Fruit fly (Drosophila melanogaster) whole organism, embryonic: Measurements from ENCODE around the gene Ldh.

Source experiments
- Atf6 ChIP-seq: fragments of 200-800 bp; sonication (Bioruptor generic); IDR thresholded peaks from 2 replicates; pipeline ENCODE4 v1.3.6; 2022; ENCODE audit warnings: missing biosample characterization, missing genetic modification characterization
- B-H2 ChIP-seq: fragments of 200-800 bp; sonication (Bioruptor generic); optimal IDR thresholded peaks from 2 replicates; lab custom pipeline; 2018; ENCODE audit warnings: missing biosample characterization, mild to moderate bottlenecking, missing genetic modification characterization
- CG10654 ChIP-seq: fragments of 200-800 bp; sonication (Bioruptor generic); optimal IDR thresholded peaks from 2 replicates; lab custom pipeline; 2016; ENCODE audit warnings: missing biosample characterization, missing genetic modification characterization
- CG12659 ChIP-seq: fragments of 200-800 bp; sonication (Bioruptor generic); optimal IDR thresholded peaks from 3 replicates; lab custom pipeline; 2017; ENCODE audit warnings: mild to moderate bottlenecking, missing biosample characterization, missing genetic modification reagents, missing genetic modification characterization
- CG14667 ChIP-seq: fragments of 200-800 bp; sonication (Bioruptor generic); IDR thresholded peaks from 2 replicates; pipeline ENCODE4 v1.3.6; 2022; ENCODE audit warnings: missing biosample characterization, missing genetic modification characterization
- CG15514 ChIP-seq: fragments of 200-800 bp; sonication (Bioruptor generic); optimal IDR thresholded peaks from 3 replicates; lab custom pipeline; 2017; ENCODE audit warnings: missing biosample characterization, missing genetic modification characterization, mild to moderate bottlenecking, moderate library complexity, missing genetic modification reagents
- CG17802 ChIP-seq: fragments of 200-800 bp; sonication (Bioruptor generic); optimal IDR thresholded peaks from 2 replicates; lab custom pipeline; 2018; ENCODE audit warnings: missing biosample characterization, mild to moderate bottlenecking, missing genetic modification characterization, moderate library complexity
- CG18764 ChIP-seq: fragments of 200-800 bp; sonication (Bioruptor generic); optimal IDR thresholded peaks from 3 replicates; lab custom pipeline; 2016; ENCODE audit warnings: missing biosample characterization, missing genetic modification characterization
- CG2678 ChIP-seq: fragments of 200-800 bp; sonication (Bioruptor generic); optimal IDR thresholded peaks from 3 replicates; lab custom pipeline; 2019; ENCODE audit warnings: missing biosample characterization, mild to moderate bottlenecking, missing genetic modification characterization, moderate library complexity
- CG2712 ChIP-seq: fragments of 200-800 bp; optimal IDR thresholded peaks from 3 replicates; lab custom pipeline; 2019; ENCODE audit warnings: missing biosample characterization, mild to moderate bottlenecking, missing genetic modification characterization, moderate library complexity
- CG2875 ChIP-seq: fragments of 200-800 bp; sonication (Bioruptor generic); optimal IDR thresholded peaks from 2 replicates; lab custom pipeline; 2017; ENCODE audit warnings: missing biosample characterization, mild to moderate bottlenecking, missing genetic modification characterization, missing genetic modification reagents
- CG31224 ChIP-seq: fragments of 200-800 bp; sonication (Bioruptor generic); IDR thresholded peaks from 2 replicates; pipeline ENCODE4 v1.3.6; 2022; ENCODE audit warnings: missing biosample characterization, missing genetic modification characterization
- CG31441 ChIP-seq: fragments of 200-800 bp; sonication (Bioruptor generic); IDR thresholded peaks from 2 replicates; pipeline ENCODE4 v1.3.6; 2022; ENCODE audit warnings: missing biosample characterization, missing genetic modification characterization
- CG42726 ChIP-seq: fragments of 200-800 bp; sonication (Bioruptor generic); IDR thresholded peaks from 2 replicates; pipeline ENCODE4 v1.3.6; 2022; ENCODE audit warnings: missing biosample characterization, missing genetic modification characterization; ENCODE audit not compliant: partially characterized antibody
- CG4328 ChIP-seq: fragments of 200-800 bp; sonication (Bioruptor generic); optimal IDR thresholded peaks from 3 replicates; lab custom pipeline; 2017; ENCODE audit warnings: missing biosample characterization, missing genetic modification reagents, missing genetic modification characterization
- CG6791 ChIP-seq: fragments of 200-800 bp; sonication (Bioruptor generic); IDR thresholded peaks from 3 replicates; pipeline ENCODE4 v1.3.6; 2022; ENCODE audit warnings: missing biosample characterization, missing genetic modification characterization; ENCODE audit not compliant: partially characterized antibody
- CG7745 ChIP-seq: fragments of 200-800 bp; sonication (Bioruptor generic); optimal IDR thresholded peaks from 2 replicates; lab custom pipeline; 2018; ENCODE audit warnings: missing biosample characterization, mild to moderate bottlenecking, missing genetic modification characterization, moderate library complexity
- CG8089 ChIP-seq: fragments of 200-800 bp; sonication (Bioruptor generic); optimal IDR thresholded peaks from 3 replicates; lab custom pipeline; 2016; ENCODE audit warnings: missing biosample characterization, missing genetic modification characterization
- CG9932 ChIP-seq: fragments of 200-800 bp; sonication (Bioruptor generic); IDR thresholded peaks from 2 replicates; pipeline ENCODE4 v1.3.6; 2022; ENCODE audit warnings: missing biosample characterization, missing genetic modification characterization
- CTCF ChIP-seq: fragments of 200-800 bp; sonication (Bioruptor generic); optimal IDR thresholded peaks from 2 replicates; lab custom pipeline; 2017; ENCODE audit warnings: missing biosample characterization, mild to moderate bottlenecking, missing genetic modification characterization, moderate library complexity
- CkIIα-i1 ChIP-seq: fragments of 200-800 bp; sonication (Bioruptor generic); IDR thresholded peaks from 2 replicates; pipeline ENCODE4 v1.3.6; 2022; ENCODE audit warnings: missing biosample characterization, missing genetic modification characterization
- D19A ChIP-seq: fragments of 200-800 bp; optimal IDR thresholded peaks from 3 replicates; lab custom pipeline; 2019; ENCODE audit warnings: missing biosample characterization, mild to moderate bottlenecking, missing genetic modification characterization, moderate library complexity
- Deaf1 ChIP-seq: fragments of 200-800 bp; optimal IDR thresholded peaks from 3 replicates; lab custom pipeline; 2019; ENCODE audit warnings: missing biosample characterization, mild to moderate bottlenecking, missing genetic modification characterization, moderate library complexity
- Doc2 ChIP-seq: fragments of 200-800 bp; sonication (Bioruptor generic); IDR thresholded peaks from 2 replicates; pipeline ENCODE4 v1.3.6; 2022; ENCODE audit warnings: missing biosample characterization, missing genetic modification characterization
- E2f1 ChIP-seq: fragments of 200-800 bp; sonication (Bioruptor generic); IDR thresholded peaks from 2 replicates; pipeline ENCODE4 v1.3.6; 2022; ENCODE audit warnings: missing biosample characterization, missing genetic modification characterization
- Fer3 ChIP-seq: fragments of 200-800 bp; sonication (Bioruptor generic); optimal IDR thresholded peaks from 2 replicates; lab custom pipeline; 2018; ENCODE audit warnings: missing biosample characterization, mild to moderate bottlenecking, missing genetic modification characterization, moderate library complexity
- Gsc ChIP-seq: fragments of 200-800 bp; sonication (Bioruptor generic); IDR thresholded peaks from 2 replicates; pipeline ENCODE4 v1.3.6; 2022; ENCODE audit warnings: missing biosample characterization, missing genetic modification characterization
- Hey ChIP-seq: fragments of 200-800 bp; sonication (Bioruptor generic); optimal IDR thresholded peaks from 3 replicates; lab custom pipeline; 2018; ENCODE audit warnings: missing biosample characterization, mild to moderate bottlenecking, missing genetic modification characterization
- Lim3 ChIP-seq: fragments of 200-800 bp; sonication (Bioruptor generic); IDR thresholded peaks from 2 replicates; pipeline ENCODE4 v1.3.6; 2022; ENCODE audit warnings: missing biosample characterization, missing genetic modification characterization
- MTF-1 ChIP-seq: fragments of 200-800 bp; sonication (Bioruptor generic); optimal IDR thresholded peaks from 2 replicates; lab custom pipeline; 2018; ENCODE audit warnings: missing biosample characterization, mild to moderate bottlenecking, missing genetic modification characterization, borderline replicate concordance
- Mad ChIP-seq: fragments of 200-800 bp; sonication (Bioruptor generic); optimal IDR thresholded peaks from 2 replicates; lab custom pipeline; 2016; ENCODE audit warnings: missing biosample characterization, missing genetic modification characterization
- PHDP ChIP-seq: fragments of 200-800 bp; sonication (Bioruptor generic); optimal IDR thresholded peaks from 3 replicates; lab custom pipeline; 2018; ENCODE audit warnings: missing biosample characterization, mild to moderate bottlenecking, missing genetic modification characterization, moderate library complexity
- Sry-β ChIP-seq: fragments of 200-800 bp; sonication (Bioruptor generic); optimal IDR thresholded peaks from 2 replicates; lab custom pipeline; 2018; ENCODE audit warnings: missing biosample characterization, mild to moderate bottlenecking, missing genetic modification characterization, moderate library complexity
- Usf ChIP-seq: fragments of 200-800 bp; sonication (Bioruptor generic); optimal IDR thresholded peaks from 2 replicates; lab custom pipeline; 2017; ENCODE audit warnings: missing genotype, missing biosample characterization, missing genetic modification characterization
- Xrp1 ChIP-seq: fragments of 200-800 bp; sonication (Bioruptor generic); IDR thresholded peaks from 2 replicates; pipeline ENCODE4 v1.3.6; 2022; ENCODE audit warnings: missing biosample characterization, missing genetic modification characterization
- ac ChIP-seq: fragments of 200-800 bp; sonication (Bioruptor generic); optimal IDR thresholded peaks from 3 replicates; lab custom pipeline; 2017; ENCODE audit warnings: missing biosample characterization, mild to moderate bottlenecking, missing genetic modification characterization
- ara ChIP-seq: fragments of 200-800 bp; sonication (Bioruptor generic); IDR thresholded peaks from 2 replicates; pipeline ENCODE4 v1.3.6; 2022; ENCODE audit warnings: missing biosample characterization, missing genetic modification characterization
- bowl ChIP-seq: fragments of 200-800 bp; sonication (Bioruptor generic); IDR thresholded peaks from 2 replicates; pipeline ENCODE4 v1.3.6; 2022; ENCODE audit warnings: missing biosample characterization, missing genetic modification characterization
- ems ChIP-seq: fragments of 200-800 bp; sonication (Bioruptor generic); optimal IDR thresholded peaks from 3 replicates; lab custom pipeline; 2016; ENCODE audit warnings: missing biosample characterization, missing genetic modification characterization
- fd64A ChIP-seq: fragments of 200-800 bp; sonication (Bioruptor generic); optimal IDR thresholded peaks from 3 replicates; lab custom pipeline; 2018; ENCODE audit warnings: missing biosample characterization, mild to moderate bottlenecking, missing genetic modification characterization
- gro ChIP-seq: fragments of 200-800 bp; sonication (Bioruptor generic); optimal IDR thresholded peaks from 2 replicates; lab custom pipeline; 2016; ENCODE audit warnings: missing biosample characterization, missing genetic modification characterization
- hth ChIP-seq: fragments of >200 bp; optimal IDR thresholded peaks from 2 replicates; lab custom pipeline; 2017; ENCODE audit warnings: inconsistent platforms
- jing ChIP-seq: fragments of 200-800 bp; sonication (Bioruptor generic); optimal IDR thresholded peaks from 2 replicates; lab custom pipeline; 2018; ENCODE audit warnings: missing biosample characterization, mild to moderate bottlenecking, missing genetic modification characterization
- ken ChIP-seq: fragments of 200-800 bp; sonication (Bioruptor generic); IDR thresholded peaks from 3 replicates; pipeline ENCODE4 v1.3.6; 2022; ENCODE audit warnings: missing biosample characterization, missing genetic modification characterization
- luna ChIP-seq: fragments of 200-800 bp; sonication (Bioruptor generic); optimal IDR thresholded peaks from 2 replicates; lab custom pipeline; 2016; ENCODE audit warnings: missing biosample characterization, missing genetic modification characterization
- mam ChIP-seq: fragments of 200-800 bp; sonication (Bioruptor generic); optimal IDR thresholded peaks from 3 replicates; lab custom pipeline; 2016; ENCODE audit warnings: missing biosample characterization, missing genetic modification characterization
- sqz ChIP-seq: fragments of 200-800 bp; sonication (Bioruptor generic); optimal IDR thresholded peaks from 3 replicates; lab custom pipeline; 2018; ENCODE audit warnings: missing biosample characterization, mild to moderate bottlenecking, missing genetic modification characterization
- trem ChIP-seq: fragments of 200-800 bp; optimal IDR thresholded peaks from 3 replicates; lab custom pipeline; 2019; ENCODE audit warnings: missing biosample characterization, mild to moderate bottlenecking, missing genetic modification characterization, moderate library complexity
- trh ChIP-seq: fragments of 200-800 bp; sonication (Bioruptor generic); optimal IDR thresholded peaks from 2 replicates; lab custom pipeline; 2016; ENCODE audit warnings: missing biosample characterization, missing genetic modification characterization
- tx ChIP-seq: fragments of 200-800 bp; sonication (Bioruptor generic); optimal IDR thresholded peaks from 2 replicates; lab custom pipeline; 2016; ENCODE audit warnings: missing biosample characterization, missing genetic modification characterization

The Ldh gene

dm6 chr3L:6263896-6264841 is 1.7 kb upstream of the Ldh start (continued):
- no peak for TF ChIP-seq fd64A
- peak; percentile 18 for TF ChIP-seq CG12659 (GFP tag; lab: Kevin White, UChicago)
- TF ChIP-seq MTF-1 (GFP tag; lab: Kevin White, UChicago) = peak; percentile 14
- TF ChIP-seq CkIIα-i1 (GFP tag; lab: Robert Waterston, UW) = no peak
- TF ChIP-seq CG42726 (GFP tag; lab: Robert Waterston, UW) = peak; percentile 66; the same call in 1 of the 2 replicates
- TF ChIP-seq Hey (tag; lab: Kevin White, UChicago) = no peak
- TF ChIP-seq CG6791 (GFP tag; lab: Robert Waterston, UW) = peak; percentile 55; the same call in 1 of the 3 replicates
- TF ChIP-seq D19A (tag; lab: Kevin White, UChicago) = no peak
- TF ChIP-seq CG31441 (GFP tag; lab: Robert Waterston, UW) = 0 out of 2 replicates have a peak, but pooled peaks have one; percentile 15
- peak; percentile 7 for TF ChIP-seq CG17802
- TF ChIP-seq CG4328 (GFP tag; lab: Kevin White, UChicago) = no peak
- TF ChIP-seq trem (tag; lab: Kevin White, UChicago) = peak; percentile 5
- no peak for TF ChIP-seq CG8089 (GFP tag; lab: Kevin White, UChicago)
- TF ChIP-seq jing (GFP tag; lab: Kevin White, UChicago) = peak; percentile 9
- no peak for TF ChIP-seq luna
- TF ChIP-seq ems (GFP tag; lab: Kevin White, UChicago) = peak; percentile 36
- no peak for TF ChIP-seq gro
- TF ChIP-seq Lim3 = no peak
- 0 out of 2 replicates have a peak, but pooled peaks have one; percentile 28 for TF ChIP-seq E2f1 (GFP tag; lab: Robert Waterston, UW)
- TF ChIP-seq PHDP (tag; lab: Kevin White, UChicago) = peak; percentile 55
- TF ChIP-seq ken (GFP tag; lab: Robert Waterston, UW) = peak; percentile 53; the same call in 2 of the 3 replicates
- peak; percentile 30 for TF ChIP-seq mam (GFP tag; lab: Kevin White, UChicago)
- TF ChIP-seq CG9932 (GFP tag; lab: Robert Waterston, UW) = peak; percentile 64
- peak; percentile 65 for TF ChIP-seq CG2712 (tag; lab: Kevin White, UChicago)
- no peak for TF ChIP-seq ara (GFP tag; lab: Robert Waterston, UW)
- no peak for TF ChIP-seq CG10654 (GFP tag; lab: Kevin White, UChicago)
- no peak for TF ChIP-seq Xrp1
- peak; percentile 14 for TF ChIP-seq B-H2 (GFP tag; lab: Kevin White, UChicago)
- no peak for TF ChIP-seq bowl (GFP tag; lab: Robert Waterston, UW)
- no peak for TF ChIP-seq CG7745 (tag; lab: Kevin White, UChicago)
- no peak for TF ChIP-seq sqz (GFP tag; lab: Kevin White, UChicago)
- TF ChIP-seq CG2875 (GFP tag; lab: Kevin White, UChicago) = peak; percentile 29
- no peak for TF ChIP-seq hth (lab: Kevin White, UChicago)
- TF ChIP-seq CG14667 = peak; percentile 9; the same call in 1 of the 2 replicates
- TF ChIP-seq Doc2 (GFP tag; lab: Robert Waterston, UW) = no peak
- TF ChIP-seq Mad (GFP tag; lab: Kevin White, UChicago) = peak; percentile 50
- no peak for TF ChIP-seq Atf6
- TF ChIP-seq Usf = peak; percentile 11
- peak; percentile 99 for TF ChIP-seq CTCF
- TF ChIP-seq Deaf1 (tag; lab: Kevin White, UChicago) = no peak
- TF ChIP-seq tx (GFP tag; lab: Kevin White, UChicago) = peak; percentile 2
- no peak for TF ChIP-seq trh
- TF ChIP-seq CG18764 (GFP tag; lab: Kevin White, UChicago) = no peak
- no peak for TF ChIP-seq Gsc (GFP tag; lab: Robert Waterston, UW)
- TF ChIP-seq CG15514 (GFP tag; lab: Kevin White, UChicago) = peak; percentile 1
- peak; percentile 40 for TF ChIP-seq Fer3 (tag; lab: Kevin White, UChicago)
- TF ChIP-seq CG2678 (tag; lab: Kevin White, UChicago) = peak; percentile 23
- TF ChIP-seq CG31224 (GFP tag; lab: Robert Waterston, UW) = no peak
- TF ChIP-seq ac (GFP tag; lab: Kevin White, UChicago) = no peak
- no peak for TF ChIP-seq Sry-β (GFP tag; lab: Kevin White, UChicago)
